Fruit fly (Drosophila melanogaster): ENCODE data around the gene Rab23.

DNA sequence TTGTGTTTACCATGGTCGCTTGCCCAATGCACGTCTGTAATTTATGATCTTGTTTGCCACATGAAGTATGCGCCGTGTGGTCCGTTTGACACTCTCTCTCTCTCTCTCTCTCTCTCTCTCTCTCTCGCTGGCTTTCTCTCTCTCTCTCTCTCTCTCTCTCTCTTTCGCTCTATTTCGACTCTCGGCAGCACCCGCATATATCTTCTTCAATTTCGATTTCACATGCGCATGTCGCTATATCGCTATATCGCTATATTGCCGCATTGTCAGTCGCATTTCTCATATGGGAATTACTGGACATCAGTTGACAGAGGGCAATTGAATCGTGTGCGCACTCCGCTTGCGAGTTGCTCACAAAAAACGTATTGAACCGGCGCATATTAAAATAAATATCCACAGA, 15.9 kb upstream of the Rab23 start:
- TF ChIP-seq psq (optimal IDR thresholded peaks at IDR 0.05) (no peak), CG8478 (optimal IDR thresholded peaks at IDR 0.05) (no peak)

All from whole organism.